Fruit fly (Drosophila melanogaster) whole organism, embryonic: ENCODE results near the gene CG14667.

Experiments used
- Awh ChIP-seq: fragments of 200-800 bp; sonication (Bioruptor generic); IDR thresholded peaks from 2 replicates; pipeline ENCODE4, ENCODE4 v1.3.6; 2022; ENCODE audit warnings: missing biosample characterization, missing genetic modification characterization
- B-H1 ChIP-seq: fragments of 200-800 bp; sonication (Bioruptor generic); IDR thresholded peaks from 3 replicates; pipeline ENCODE4 v1.3.6; 2022; ENCODE audit warnings: missing biosample characterization, missing genetic modification characterization
- Blimp-1 ChIP-seq: fragments of 200-800 bp; sonication (Bioruptor generic); optimal IDR thresholded peaks from 3 replicates; lab custom pipeline; 2018; ENCODE audit warnings: missing biosample characterization, missing genetic modification characterization, mild to moderate bottlenecking, moderate library complexity, missing genetic modification reagents
- CG10267 ChIP-seq: fragments of 200-800 bp; sonication (Bioruptor generic); optimal IDR thresholded peaks from 2 replicates; lab custom pipeline; 2018; ENCODE audit warnings: missing biosample characterization, mild to moderate bottlenecking, missing genetic modification characterization, moderate library complexity
- CG10543 ChIP-seq: fragments of 200-800 bp; sonication (Bioruptor generic); optimal IDR thresholded peaks from 3 replicates; lab custom pipeline; 2017; ENCODE audit warnings: missing biosample characterization, mild to moderate bottlenecking, missing genetic modification characterization, moderate library complexity
- CG10979 ChIP-seq: fragments of 200-800 bp; sonication (Bioruptor generic); optimal IDR thresholded peaks from 2 replicates; lab custom pipeline; 2018; ENCODE audit warnings: missing biosample characterization, mild to moderate bottlenecking, missing genetic modification characterization, moderate library complexity
- CG11504 ChIP-seq: fragments of 200-800 bp; sonication (Bioruptor generic); optimal IDR thresholded peaks from 3 replicates; lab custom pipeline; 2019; ENCODE audit warnings: missing biosample characterization, mild to moderate bottlenecking, missing genetic modification characterization, moderate library complexity
- CG12219 ChIP-seq: fragments of 200-800 bp; sonication (Bioruptor generic); optimal IDR thresholded peaks from 3 replicates; lab custom pipeline; 2018; ENCODE audit warnings: missing biosample characterization, mild to moderate bottlenecking, missing genetic modification characterization
- CG12391 ChIP-seq: fragments of 200-800 bp; sonication (Bioruptor generic); optimal IDR thresholded peaks from 3 replicates; lab custom pipeline; 2018; ENCODE audit warnings: missing biosample characterization, mild to moderate bottlenecking, missing genetic modification characterization, moderate library complexity
- CG12769 ChIP-seq: fragments of 200-800 bp; sonication (Bioruptor generic); optimal IDR thresholded peaks from 2 replicates; lab custom pipeline; 2019; ENCODE audit warnings: missing biosample characterization, mild to moderate bottlenecking, missing genetic modification characterization, moderate library complexity
- CG13287 ChIP-seq: fragments of 200-800 bp; sonication (Bioruptor generic); IDR thresholded peaks from 2 replicates; pipeline ENCODE4 v1.3.6; 2022; ENCODE audit warnings: missing biosample characterization, missing genetic modification characterization; ENCODE audit not compliant: partially characterized antibody
- CG13894 ChIP-seq: fragments of 200-800 bp; sonication (Bioruptor generic); optimal IDR thresholded peaks from 3 replicates; lab custom pipeline; 2018; ENCODE audit warnings: missing biosample characterization, mild to moderate bottlenecking, missing genetic modification characterization, moderate library complexity
- CG17568 ChIP-seq: fragments of 200-800 bp; sonication (Bioruptor generic); optimal IDR thresholded peaks from 2 replicates; lab custom pipeline; 2018; ENCODE audit warnings: missing biosample characterization, mild to moderate bottlenecking, missing genetic modification characterization, moderate library complexity
- CG1792 ChIP-seq: fragments of 200-800 bp; sonication (Bioruptor generic); optimal IDR thresholded peaks from 2 replicates; lab custom pipeline; 2016; ENCODE audit warnings: missing biosample characterization, missing genetic modification characterization
- CG3163 ChIP-seq: fragments of 200-800 bp; sonication (Bioruptor generic); optimal IDR thresholded peaks from 3 replicates; lab custom pipeline; 2016; ENCODE audit warnings: missing biosample characterization, missing genetic modification characterization
- CG3847 ChIP-seq: fragments of 200-800 bp; sonication (Bioruptor generic); IDR thresholded peaks from 2 replicates; pipeline ENCODE4 v1.3.6; 2022; ENCODE audit warnings: missing biosample characterization, missing genetic modification characterization
- CG4820 ChIP-seq: fragments of 200-800 bp; sonication (Bioruptor generic); optimal IDR thresholded peaks from 3 replicates; lab custom pipeline; 2016; ENCODE audit warnings: missing biosample characterization, missing genetic modification characterization
- CG6175 ChIP-seq: fragments of 200-800 bp; sonication (Bioruptor generic); IDR thresholded peaks from 3 replicates; pipeline ENCODE4 v1.3.6; 2022; ENCODE audit warnings: missing biosample characterization, missing genetic modification characterization
- CG6683 ChIP-seq: fragments of 200-800 bp; sonication (Bioruptor generic); optimal IDR thresholded peaks from 2 replicates; lab custom pipeline; 2017; ENCODE audit warnings: missing biosample characterization, mild to moderate bottlenecking, missing genetic modification characterization, missing genetic modification reagents
- CG9215 ChIP-seq: fragments of 200-800 bp; sonication (Bioruptor generic); IDR thresholded peaks from 2 replicates; pipeline ENCODE4 v1.3.6; 2022; ENCODE audit warnings: missing biosample characterization, missing genetic modification characterization
- Deaf1 ChIP-seq: fragments of 200-800 bp; optimal IDR thresholded peaks from 3 replicates; lab custom pipeline; 2019; ENCODE audit warnings: missing biosample characterization, mild to moderate bottlenecking, missing genetic modification characterization, moderate library complexity
- Eip74EF ChIP-seq, 2 experiments: fragments of 200-800 bp in 1 of 2; fragments of >200 bp in 1 of 2; sonication (Bioruptor generic) in 1 of 2; optimal IDR thresholded peaks; 2 replicates each; lab custom pipeline; 2017 to 2019; ENCODE audit warnings: missing biosample characterization in 2 of 2, missing genetic modification characterization in 2 of 2, mild to moderate bottlenecking in 1 of 2, moderate library complexity in 1 of 2
- Ets65A ChIP-seq: fragments of 200-800 bp; sonication (Bioruptor generic); peaks from one replicate; lab custom pipeline; 2016; ENCODE audit warnings: missing biosample characterization, missing genetic modification characterization
- Hmr ChIP-seq: fragments of 200-800 bp; sonication (Bioruptor generic); optimal IDR thresholded peaks from 3 replicates; lab custom pipeline; 2017; ENCODE audit warnings: mild to moderate bottlenecking, missing biosample characterization, missing genetic modification reagents, missing genetic modification characterization
- Hr78 ChIP-seq, 2 experiments: fragments of 200-800 bp in 1 of 2; fragments of >200 bp in 1 of 2; sonication (Bioruptor generic) in 1 of 2; optimal IDR thresholded peaks; 2 replicates each; lab custom pipeline; 2017 to 2019; ENCODE audit warnings: missing biosample characterization in 2 of 2, missing genetic modification characterization in 2 of 2, mild to moderate bottlenecking in 1 of 2, moderate library complexity in 1 of 2
- Hsf ChIP-seq: fragments of 200-800 bp; sonication (Bioruptor generic); optimal IDR thresholded peaks from 3 replicates; lab custom pipeline; 2016; ENCODE audit warnings: missing biosample characterization, missing genetic modification characterization
- Med ChIP-seq: fragments of 200-800 bp; sonication (Bioruptor generic); peaks from one replicate; lab custom pipeline; 2016; ENCODE audit warnings: missing biosample characterization, missing genetic modification characterization, mild to moderate bottlenecking, inconsistent platforms, moderate library complexity
- Pdp1 ChIP-seq, 2 experiments: fragments of 200-800 bp; sonication (Bioruptor generic); optimal IDR thresholded peaks; 3 replicates each; lab custom pipeline; 2016; ENCODE audit warnings: missing biosample characterization in 2 of 2, missing genetic modification characterization in 2 of 2, mild to moderate bottlenecking in 1 of 2, moderate library complexity in 1 of 2
- Rx ChIP-seq: fragments of 200-800 bp; sonication (Bioruptor generic); IDR thresholded peaks from 2 replicates; pipeline ENCODE4 v1.3.6; 2022; ENCODE audit warnings: missing biosample characterization, missing genetic modification characterization
- TFAM ChIP-seq: fragments of 200-800 bp; sonication (Bioruptor generic); optimal IDR thresholded peaks from 2 replicates; lab custom pipeline; 2017; ENCODE audit warnings: missing biosample characterization, missing genetic modification characterization, inconsistent platforms
- Vsx1 ChIP-seq: fragments of 200-800 bp; sonication (Bioruptor generic); optimal IDR thresholded peaks from 2 replicates; lab custom pipeline; 2017; ENCODE audit warnings: missing biosample characterization, mild to moderate bottlenecking, missing genetic modification characterization, missing genetic modification reagents
- abd-A ChIP-seq: fragments of 200-800 bp; sonication (Bioruptor generic); optimal IDR thresholded peaks from 3 replicates; lab custom pipeline; 2019; ENCODE audit warnings: missing biosample characterization, mild to moderate bottlenecking, missing genetic modification characterization, moderate library complexity
- chinmo ChIP-seq: fragments of 200-800 bp; sonication (Bioruptor generic); IDR thresholded peaks from 4 replicates; pipeline ENCODE4 v1.3.6; 2022; ENCODE audit warnings: missing biosample characterization, missing genetic modification characterization; ENCODE audit not compliant: partially characterized antibody
- crol ChIP-seq: fragments of 200-800 bp; sonication (Bioruptor generic); IDR thresholded peaks from 2 replicates; pipeline ENCODE4 v1.3.6; 2022; ENCODE audit warnings: missing biosample characterization, missing genetic modification characterization
- crp ChIP-seq, 2 experiments: fragments of 200-800 bp; sonication (Bioruptor generic); optimal IDR thresholded peaks; 2 replicates in 1 of 2; 3 replicates in 1 of 2; lab custom pipeline; 2017; ENCODE audit warnings: missing biosample characterization in 2 of 2, missing genetic modification characterization in 2 of 2, mild to moderate bottlenecking in 1 of 2, moderate library complexity in 1 of 2
- dan ChIP-seq: fragments of 200-800 bp; sonication (Bioruptor generic); IDR thresholded peaks from 2 replicates; pipeline ENCODE4 v1.3.6; 2022; ENCODE audit warnings: missing biosample characterization, missing genetic modification characterization
- dysf ChIP-seq: fragments of 200-800 bp; sonication (Bioruptor generic); IDR thresholded peaks from 3 replicates; pipeline ENCODE4 v1.3.6; 2022; ENCODE audit warnings: missing biosample characterization, missing genetic modification characterization
- ftz-f1 ChIP-seq: fragments of 200-800 bp; sonication (Bioruptor generic); optimal IDR thresholded peaks from 2 replicates; lab custom pipeline; 2016; ENCODE audit warnings: missing biosample characterization, missing genetic modification characterization
- hkb ChIP-seq, 2 experiments: fragments of 200-800 bp in 1 of 2; fragments of >200 bp in 1 of 2; sonication (Bioruptor generic) in 1 of 2; IDR thresholded peaks in 1 of 2; optimal IDR thresholded peaks in 1 of 2; 2 replicates each; pipeline versions ENCODE4 v1.3.6 to Lab custom; 2017 to 2022; ENCODE audit warnings: missing biosample characterization in 1 of 2, missing genetic modification characterization in 1 of 2
- kni ChIP-seq: fragments of 200-800 bp; sonication (Bioruptor generic); optimal IDR thresholded peaks from 3 replicates; lab custom pipeline; 2017; ENCODE audit warnings: mild to moderate bottlenecking, missing biosample characterization, missing genetic modification reagents, missing genetic modification characterization
- lab ChIP-seq: fragments of 200-800 bp; sonication (Bioruptor generic); optimal IDR thresholded peaks from 3 replicates; lab custom pipeline; 2017; ENCODE audit warnings: missing biosample characterization, missing genetic modification characterization, mild to moderate bottlenecking, moderate library complexity, missing genetic modification reagents
- nom ChIP-seq: fragments of 200-800 bp; sonication (Bioruptor generic); optimal IDR thresholded peaks from 2 replicates; lab custom pipeline; 2017; ENCODE audit warnings: missing biosample characterization, missing genetic modification characterization, mild to moderate bottlenecking, moderate library complexity, missing genetic modification reagents
- oc ChIP-seq: fragments of 200-800 bp; sonication (Bioruptor generic); optimal IDR thresholded peaks from 2 replicates; lab custom pipeline; 2018; ENCODE audit warnings: missing biosample characterization, mild to moderate bottlenecking, missing genetic modification characterization, moderate library complexity
- pros ChIP-seq: fragments of 200-800 bp; sonication (Bioruptor generic); optimal IDR thresholded peaks from 3 replicates; lab custom pipeline; 2019; ENCODE audit warnings: missing biosample characterization, mild to moderate bottlenecking, missing genetic modification characterization, moderate library complexity
- sd ChIP-seq: fragments of 200-800 bp; sonication (Bioruptor generic); optimal IDR thresholded peaks from 3 replicates; lab custom pipeline; 2018; ENCODE audit warnings: missing biosample characterization, mild to moderate bottlenecking, missing genetic modification characterization, moderate library complexity
- sna ChIP-seq: fragments of 200-800 bp; sonication (Bioruptor generic); IDR thresholded peaks from 2 replicates; pipeline ENCODE4 v1.3.6; 2022; ENCODE audit warnings: missing biosample characterization, missing genetic modification characterization; ENCODE audit not compliant: partially characterized antibody
- sqz ChIP-seq: fragments of 200-800 bp; sonication (Bioruptor generic); optimal IDR thresholded peaks from 3 replicates; lab custom pipeline; 2018; ENCODE audit warnings: missing biosample characterization, mild to moderate bottlenecking, missing genetic modification characterization
- tin ChIP-seq: fragments of 200-800 bp; sonication (Bioruptor generic); optimal IDR thresholded peaks from 3 replicates; lab custom pipeline; 2016; ENCODE audit warnings: missing biosample characterization, missing genetic modification characterization

Gene CG14667

dm6 chr3R:5363412-5363811 lies 11.4 kb upstream of the CG14667 start:
- TF ChIP-seq CG3163 (no peak), CG4820 (GFP tag; lab: Kevin White, UChicago) (no peak), chinmo (GFP tag; lab: Robert Waterston, UW) (peak; percentile 100), CG6175 (peak; percentile 67), CG13287 (GFP tag; lab: Robert Waterston, UW) (peak; percentile 37; the same call in 1 of the 2 replicates), CG10979 (tag; lab: Kevin White, UChicago) (no peak), dan (GFP tag; lab: Robert Waterston, UW) (no peak), Eip74EF (GFP tag; optimal IDR thresholded peaks at IDR 0.05; lab: Kevin White, UChicago) (peak in 1 of 2 experiments; percentile 95), dysf (GFP tag; lab: Robert Waterston, UW) (no peak), CG11504 (tag; lab: Kevin White, UChicago) (no peak), kni (GFP tag; lab: Kevin White, UChicago) (peak; percentile 6), ftz-f1 (peak; percentile 93), Hmr (no peak), sqz (peak; percentile 83), CG12219 (no peak), CG17568 (GFP tag; lab: Kevin White, UChicago) (no peak), CG13894 (peak; percentile 62), Hr78 (GFP tag; optimal IDR thresholded peaks at IDR 0.05; lab: Kevin White, UChicago) (no peak), crp (GFP tag; optimal IDR thresholded peaks at IDR 0.05; lab: Kevin White, UChicago) (no peak), Med (GFP tag; lab: Kevin White, UChicago) (peak; percentile 37), Deaf1 (tag; lab: Kevin White, UChicago) (no peak), oc (tag; lab: Kevin White, UChicago) (peak; percentile 90), CG9215 (GFP tag; lab: Robert Waterston, UW) (no peak), abd-A (tag; lab: Kevin White, UChicago) (peak; percentile 64), CG10267 (tag; lab: Kevin White, UChicago) (no peak), sna (GFP tag; lab: Robert Waterston, UW) (0 out of 2 replicates have a peak, but pooled peaks have one; percentile 13), CG12391 (tag; lab: Kevin White, UChicago) (no peak), Rx (GFP tag; lab: Robert Waterston, UW) (no peak), Hsf (no peak), tin (GFP tag; lab: Kevin White, UChicago) (no peak), TFAM (GFP tag; lab: Kevin White, UChicago) (no peak), CG6683 (GFP tag; lab: Kevin White, UChicago) (no peak), pros (peak; percentile 54), CG3847 (no peak), CG1792 (GFP tag; lab: Kevin White, UChicago) (no peak), sd (tag; lab: Kevin White, UChicago) (peak; percentile 41), lab (GFP tag; lab: Kevin White, UChicago) (no peak), CG12769 (tag; lab: Kevin White, UChicago) (peak; percentile 66), crol (peak; percentile 50; the same call in 1 of the 2 replicates), hkb (optimal IDR thresholded peaks at IDR 0.05; lab: Kevin White, UChicago) (no peak), hkb (GFP tag; IDR thresholded peaks at IDR 0.05; lab: Robert Waterston, UW) (0 out of 2 replicates have a peak, but pooled peaks have one; percentile 15), Awh (GFP tag; lab: Robert Waterston, UW) (0 out of 2 replicates have a peak, but pooled peaks have one; percentile 22), Blimp-1 (GFP tag; lab: Kevin White, UChicago) (peak; percentile 11), B-H1 (GFP tag; lab: Robert Waterston, UW) (0 out of 3 replicates have a peak, but pooled peaks have one; percentile 17), Vsx1 (no peak), Pdp1 (GFP tag; optimal IDR thresholded peaks at IDR 0.05; lab: Kevin White, UChicago) (no peak), Ets65A (GFP tag; lab: Kevin White, UChicago) (peak; percentile 5), nom (peak; percentile 79), CG10543 (GFP tag; lab: Kevin White, UChicago) (peak; percentile 68)
